Worm (Caenorhabditis elegans) whole organism, L2 larva: ENCODE data around the gene sra-38.

Experiments
- ama-1 ChIP-seq: fragments of 150-350 bp; optimal IDR thresholded peaks from 2 replicates; lab custom pipeline; 2018; ENCODE audit warnings: inconsistent platforms
- blmp-1 ChIP-seq: sonication (generic microtip); optimal IDR thresholded peaks from 2 replicates; lab custom pipeline; 2017; ENCODE audit warnings: missing genetic modification characterization, mild to moderate bottlenecking, missing compliant biosample characterization, antibody characterized with exemption, moderate library complexity; ENCODE audit not compliant: insufficient read depth
- egl-27 ChIP-seq: sonication (generic microtip); optimal IDR thresholded peaks from 3 replicates; lab custom pipeline; 2017; ENCODE audit warnings: missing biosample characterization, missing genetic modification reagents, missing genetic modification characterization
- lin-39 ChIP-seq: fragments of 150-350 bp; optimal IDR thresholded peaks from 2 replicates; lab custom pipeline; 2014; ENCODE audit warnings: missing biosample characterization, missing genetic modification reagents, missing genetic modification characterization
- lsy-2 ChIP-seq, 2 experiments: fragments of 150-350 bp in 1 of 2; sonication (generic microtip) in 1 of 2; optimal IDR thresholded peaks; 2 replicates each; lab custom pipeline; 2014 to 2017; ENCODE audit warnings: missing biosample characterization in 2 of 2, missing genetic modification characterization in 2 of 2
- mdl-1 ChIP-seq, 2 experiments: fragments of 150-350 bp in 1 of 2; sonication (generic microtip) in 1 of 2; optimal IDR thresholded peaks; 2 replicates each; lab custom pipeline; 2017; ENCODE audit warnings: missing biosample characterization in 2 of 2, missing genetic modification characterization in 2 of 2
- nhr-10 ChIP-seq: sonication (generic microtip); optimal IDR thresholded peaks from 2 replicates; lab custom pipeline; 2017; ENCODE audit warnings: missing biosample characterization, missing genetic modification characterization
- nhr-237 ChIP-seq: fragments of 150-350 bp; optimal IDR thresholded peaks from 2 replicates; lab custom pipeline; 2014; ENCODE audit warnings: missing biosample characterization, missing genetic modification characterization
- nhr-6 ChIP-seq: fragments of 150-350 bp; optimal IDR thresholded peaks from 2 replicates; lab custom pipeline; 2014; ENCODE audit warnings: missing biosample characterization, missing genetic modification characterization
- unc-62 ChIP-seq: fragments of 150-350 bp; optimal IDR thresholded peaks from 2 replicates; lab custom pipeline; 2014; ENCODE audit warnings: missing biosample characterization, missing genetic modification reagents, missing genetic modification characterization
- zag-1 ChIP-seq: fragments of 150-350 bp; optimal IDR thresholded peaks from 2 replicates; lab custom pipeline; 2014; ENCODE audit warnings: missing biosample characterization, missing genetic modification characterization
- ztf-11 ChIP-seq: sonication (generic microtip); optimal IDR thresholded peaks from 2 replicates; lab custom pipeline; 2017; ENCODE audit warnings: missing biosample characterization, missing genetic modification characterization

DNA sequence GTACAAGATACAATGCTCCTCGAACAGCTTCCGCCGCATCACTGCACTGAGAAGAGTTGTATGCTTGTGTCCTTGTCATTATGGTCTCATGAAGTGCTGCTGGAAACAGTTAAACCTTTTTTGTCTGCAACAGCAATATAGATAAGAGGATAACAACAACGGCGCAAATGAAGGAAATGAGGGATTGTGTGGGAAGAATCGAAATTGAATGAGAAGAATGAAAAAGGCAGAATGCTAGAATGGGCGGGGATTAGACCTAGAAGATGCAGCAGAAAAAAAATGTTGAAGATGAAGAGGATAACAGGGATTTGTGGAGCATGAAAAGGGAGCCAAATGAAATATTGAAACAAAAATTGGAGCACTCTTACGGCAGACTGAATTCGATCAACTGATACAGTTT is 6.7 kb downstream of the sra-38 start, which contains the start of gene sra-37:
- TF ChIP-seq nhr-10 (no peak), ztf-11 (tag; lab: Kevin White, UChicago) (no peak), blmp-1 (tag; lab: Kevin White, UChicago) (no peak), zag-1 (tag; lab: Kevin White, UChicago) (no peak), lin-39 (tag; lab: Kevin White, UChicago) (no peak), lsy-2 (tag; optimal IDR thresholded peaks at IDR 0.05; lab: Kevin White, UChicago) (no peak), nhr-6 (tag; lab: Kevin White, UChicago) (no peak), egl-27 (tag; lab: Kevin White, UChicago) (no peak), unc-62 (no peak), nhr-237 (tag; lab: Kevin White, UChicago) (no peak), ama-1 (lab: Kevin White, UChicago) (no peak), mdl-1 (tag; optimal IDR thresholded peaks at IDR 0.05; lab: Kevin White, UChicago) (no peak)
